Worm (Caenorhabditis elegans): Measurements from ENCODE around the gene cutl-24.

The cutl-24 gene

ce11 chrIV:189087-189486 lies 24.2 kb downstream of the cutl-24 start:
- TF ChIP-seq blmp-1 (tag; optimal IDR thresholded peaks at IDR 0.05) (no peak), aha-1 (tag; optimal IDR thresholded peaks at IDR 0.05) (no peak)

- TF ChIP-seq hlh-17 (GFP tag; optimal IDR thresholded peaks at IDR 0.05; ENCODE audit: borderline replicate concordance) (no peak), fos-1 (tag; optimal IDR thresholded peaks at IDR 0.05) (peak; percentile 33), nhr-84 (tag; optimal IDR thresholded peaks at IDR 0.05) (no peak), fkh-10 (GFP tag; optimal IDR thresholded peaks at IDR 0.05) (peak; percentile 44), ztf-11 (tag; optimal IDR thresholded peaks at IDR 0.05) (peak in 1 of 2 experiments; percentile 97), nhr-28 (tag; optimal IDR thresholded peaks at IDR 0.05) (no peak), aha-1 (tag; optimal IDR thresholded peaks at IDR 0.05) (no peak), ama-1 (optimal IDR thresholded peaks at IDR 0.05) (no peak), nhr-237 (tag; optimal IDR thresholded peaks at IDR 0.05) (peak; percentile 33), irx-1 (tag; optimal IDR thresholded peaks at IDR 0.05) (peak; percentile 97), hlh-4 (tag; optimal IDR thresholded peaks at IDR 0.05) (peak; percentile 77), mef-2 (tag; optimal IDR thresholded peaks at IDR 0.05) (no peak), nhr-71 (tag; optimal IDR thresholded peaks at IDR 0.05) (peak; percentile 94), nhr-12 (tag; optimal IDR thresholded peaks at IDR 0.05) (no peak), ets-5 (GFP tag; IDR thresholded peaks at IDR 0.05) (no peak), ztf-4 (tag; optimal IDR thresholded peaks at IDR 0.05) (peak; percentile 13), unc-86 (tag; optimal IDR thresholded peaks at IDR 0.05) (peak; percentile 81), blmp-1 (tag; optimal IDR thresholded peaks at IDR 0.05) (peak; percentile 50), unc-62 (GFP tag; optimal IDR thresholded peaks at IDR 0.05) (no peak), dsc-1 (tag; optimal IDR thresholded peaks at IDR 0.05) (peak; percentile 93), tlp-1 (tag; optimal IDR thresholded peaks at IDR 0.05) (no peak), unc-98 (GFP tag; IDR thresholded peaks at IDR 0.05) (peak; percentile 82), mdl-1 (tag; optimal IDR thresholded peaks at IDR 0.05) (peak in 1 of 2 experiments; percentile 56), zag-1 (tag; optimal IDR thresholded peaks at IDR 0.05) (no peak), sox-4 (tag; optimal IDR thresholded peaks at IDR 0.05) (peak; percentile 90), hpl-2 (GFP tag; optimal IDR thresholded peaks at IDR 0.05) (no peak), grh-1 (GFP tag; IDR thresholded peaks at IDR 0.05) (peak; percentile 58), ceh-90 (tag; optimal IDR thresholded peaks at IDR 0.05) (peak; percentile 95), snu-23 (GFP tag; optimal IDR thresholded peaks at IDR 0.05) (peak; percentile 91), unc-130 (tag; optimal IDR thresholded peaks at IDR 0.05) (peak; percentile 62), F16B12.6 (tag; optimal IDR thresholded peaks at IDR 0.05) (peak; percentile 46), tbx-2 (tag; optimal IDR thresholded peaks at IDR 0.05) (peak; percentile 92), C04F5.9 (tag; optimal IDR thresholded peaks at IDR 0.05) (peak; percentile 91), nhr-11 (tag; optimal IDR thresholded peaks at IDR 0.05) (peak; percentile 27), nhr-85 (tag) (peak; percentile 96), aly-2 (tag; optimal IDR thresholded peaks at IDR 0.05) (no peak), egl-27 (tag; optimal IDR thresholded peaks at IDR 0.05) (no peak), nhr-19 (GFP tag; conservative IDR thresholded peaks at IDR 0.05) (peak; percentile 87), nhr-47 (tag; optimal IDR thresholded peaks at IDR 0.05) (peak; percentile 94), alr-1 (tag; optimal IDR thresholded peaks at IDR 0.05; ENCODE audit: borderline replicate concordance) (no peak), lin-15B (tag; optimal IDR thresholded peaks at IDR 0.05) (peak; percentile 80), elt-2 (tag; optimal IDR thresholded peaks at IDR 0.05) (peak; percentile 73), rnt-1 (tag; optimal IDR thresholded peaks at IDR 0.05) (peak; percentile 99), ceh-82 (tag; optimal IDR thresholded peaks at IDR 0.05) (peak; percentile 78 to 88 (median 79)), ceh-88 (GFP tag; IDR thresholded peaks at IDR 0.05) (peak; percentile 75), lir-3 (tag; optimal IDR thresholded peaks at IDR 0.05; ENCODE audit: poor library complexity) (peak; percentile 97), lsy-2 (tag; optimal IDR thresholded peaks at IDR 0.05) (peak; percentile 84 to 88), snpc-4 (tag; optimal IDR thresholded peaks at IDR 0.05) (peak; percentile 60), Y116A8C.19 (tag; optimal IDR thresholded peaks at IDR 0.05; ENCODE audit: borderline replicate concordance) (peak; percentile 83), C16A3.4 (tag; optimal IDR thresholded peaks at IDR 0.05) (peak; percentile 80), dpl-1 (GFP tag; optimal IDR thresholded peaks at IDR 0.05) (peak; percentile 59 to 79 (median 73)), ces-1 (GFP tag; optimal IDR thresholded peaks at IDR 0.05) (no peak)
These were observed 27.2 kb downstream of the cutl-24 start, which contains the start of gene Y38C1AA.12 for ce11 chrIV:192046-192445. Gene Y38C1AA.12 (plus strand): TSS chrIV:192256.
